Worm (Caenorhabditis elegans) whole organism, L3 larva: ENCODE results near the gene egl-20.
A peak's percentile ranks its signal among the peaks of the same experiment; 100 is the strongest.

ENCODE experiments used
- ceh-16 ChIP-seq: sonication (generic microtip); optimal IDR thresholded peaks from 2 replicates; lab custom pipeline; 2017; ENCODE audit warnings: missing biosample characterization, missing genetic modification characterization
- ceh-82 ChIP-seq: fragments of 150-350 bp; optimal IDR thresholded peaks from 2 replicates; lab custom pipeline; 2014; ENCODE audit warnings: missing biosample characterization, missing genetic modification characterization
- daf-12 ChIP-seq: fragments of 150-350 bp; optimal IDR thresholded peaks from 2 replicates; lab custom pipeline; 2014; ENCODE audit warnings: missing biosample characterization, missing genetic modification reagents, missing genetic modification characterization
- lin-15B ChIP-seq: fragments of 150-350 bp; optimal IDR thresholded peaks from 2 replicates; lab custom pipeline; 2014; ENCODE audit warnings: missing biosample characterization, missing genetic modification characterization
- nhr-11 ChIP-seq: fragments of 150-350 bp; optimal IDR thresholded peaks from 2 replicates; lab custom pipeline; 2014; ENCODE audit warnings: missing biosample characterization, missing genetic modification characterization
- nhr-237 ChIP-seq: fragments of 150-350 bp; optimal IDR thresholded peaks from 2 replicates; lab custom pipeline; 2014; ENCODE audit warnings: missing biosample characterization, missing genetic modification characterization
- nhr-28 ChIP-seq: fragments of 150-350 bp; optimal IDR thresholded peaks from 2 replicates; lab custom pipeline; 2014; ENCODE audit warnings: missing biosample characterization, missing genetic modification characterization
- nhr-77 ChIP-seq: fragments of 150-350 bp; optimal IDR thresholded peaks from 2 replicates; lab custom pipeline; 2014; ENCODE audit warnings: missing biosample characterization, missing genetic modification characterization
- unc-39 ChIP-seq: sonication (generic microtip); optimal IDR thresholded peaks from 4 replicates; lab custom pipeline; 2017; ENCODE audit warnings: missing biosample characterization, missing genetic modification characterization
- zag-1 ChIP-seq: fragments of 150-350 bp; optimal IDR thresholded peaks from 2 replicates; lab custom pipeline; 2014; ENCODE audit warnings: missing biosample characterization, missing genetic modification characterization
- ztf-11 ChIP-seq: fragments of 150-350 bp; optimal IDR thresholded peaks from 2 replicates; lab custom pipeline; 2014; ENCODE audit warnings: missing biosample characterization, missing genetic modification characterization

DNA sequence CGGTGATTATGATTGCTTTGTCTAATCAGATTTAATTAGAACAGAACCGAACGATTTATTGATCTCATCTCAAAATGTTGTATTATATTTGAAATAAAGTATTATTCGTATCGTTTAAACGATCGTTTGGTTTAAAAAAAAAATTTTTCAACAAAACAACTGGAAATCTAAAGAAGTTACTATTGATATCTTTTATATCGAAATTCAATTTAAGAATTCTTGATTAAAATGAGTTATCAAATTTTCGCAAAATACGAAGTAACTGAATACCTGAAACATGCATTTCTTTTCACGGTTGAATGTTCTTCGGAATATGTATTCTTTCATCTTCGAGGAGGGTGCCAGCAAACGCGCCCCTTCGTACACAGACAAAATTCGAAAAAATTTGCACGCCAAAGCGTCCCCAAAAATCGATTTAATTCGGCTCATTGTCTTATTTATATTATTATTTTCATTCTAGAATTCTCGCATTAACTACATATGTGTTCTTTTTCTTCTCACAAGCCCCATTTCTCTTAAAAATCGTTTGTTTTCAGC, 42.7 kb upstream of the egl-20 start, which contains the start of gene npp-1:
- no peak for TF ChIP-seq ceh-82 (tag; lab: Kevin White, UChicago)
- TF ChIP-seq nhr-77 (tag; lab: Kevin White, UChicago), result no peak
- no peak for TF ChIP-seq zag-1
- no peak for TF ChIP-seq ceh-16 (tag; lab: Kevin White, UChicago)
- no peak for TF ChIP-seq unc-39 (tag; lab: Kevin White, UChicago)
- peak; percentile 59 for TF ChIP-seq lin-15B (tag; lab: Kevin White, UChicago)
- no peak for TF ChIP-seq nhr-11
- no peak for TF ChIP-seq nhr-237 (tag; lab: Kevin White, UChicago)
- no peak for TF ChIP-seq nhr-28 (tag; lab: Kevin White, UChicago)
- TF ChIP-seq ztf-11 (tag; lab: Kevin White, UChicago), result no peak
- no peak for TF ChIP-seq daf-12
